Fruit fly (Drosophila melanogaster) whole organism: ENCODE results near the gene NijC.

Experiments
- CG8478 ChIP-seq: fragments of >200 bp; optimal IDR thresholded peaks from 2 replicates; lab custom pipeline; 2018; ENCODE audit warnings: inconsistent platforms
- Dll ChIP-seq: fragments of >200 bp; optimal IDR thresholded peaks from 2 replicates; lab custom pipeline; 2017
- EcR ChIP-seq, 2 experiments: fragments of >200 bp; optimal IDR thresholded peaks; 2 replicates each; lab custom pipeline; 2017; ENCODE audit warnings: missing biosample characterization in 2 of 2, missing genetic modification characterization in 2 of 2, missing genetic modification reagents in 2 of 2
- pan ChIP-seq: fragments of >200 bp; optimal IDR thresholded peaks from 2 replicates; lab custom pipeline; 2017
- psq ChIP-seq: fragments of >200 bp; optimal IDR thresholded peaks from 2 replicates; lab custom pipeline; 2017
- usp ChIP-seq: fragments of >200 bp; optimal IDR thresholded peaks from 2 replicates; lab custom pipeline; 2017; ENCODE audit warnings: missing biosample characterization, missing genetic modification characterization, mixed read lengths

dm6 chr3R:12692497-12692896, 2.4 kb upstream of the NijC start, which contains the start of gene CG31347:
- TF ChIP-seq Dll (lab: Kevin White, UChicago), result no peak
- no peak for TF ChIP-seq psq (lab: Kevin White, UChicago)
- TF ChIP-seq usp, result no peak
- TF ChIP-seq pan, result no peak
- TF ChIP-seq EcR (GFP tag; optimal IDR thresholded peaks at IDR 0.05; lab: Kevin White, UChicago), result no peak
- TF ChIP-seq CG8478 (lab: Kevin White, UChicago), result no peak
